Worm (Caenorhabditis elegans): Measurements from ENCODE around the gene ZK795.3.

Gene ZK795.3

ce11 chrIV:12540242-12540641 lies 18.9 kb upstream of the ZK795.3 start:
- TF ChIP-seq pha-4 (GFP tag; IDR thresholded peaks at IDR 0.05): no peak
- TF ChIP-seq pha-4 (tag; optimal IDR thresholded peaks at IDR 0.05): no peak
- no peak for TF ChIP-seq unc-62 (GFP tag; optimal IDR thresholded peaks at IDR 0.05 in 1 of 2)
- no peak for TF ChIP-seq unc-62 (tag; optimal IDR thresholded peaks at IDR 0.05)
- no peak for TF ChIP-seq snpc-4 (tag; optimal IDR thresholded peaks at IDR 0.05)
- TF ChIP-seq nhr-6 (tag; optimal IDR thresholded peaks at IDR 0.05): no peak
- TF ChIP-seq ctbp-1 (GFP tag; IDR thresholded peaks at IDR 0.05): no peak
- TF ChIP-seq nhr-41 (GFP tag; IDR thresholded peaks at IDR 0.05): no peak
- TF ChIP-seq daf-8 (GFP tag; IDR thresholded peaks at IDR 0.05): no peak
- no peak for TF ChIP-seq hlh-30 (tag; optimal IDR thresholded peaks at IDR 0.05; ENCODE audit: insufficient read depth)
- no peak for TF ChIP-seq nhr-10 (tag; optimal IDR thresholded peaks at IDR 0.05)
- TF ChIP-seq nhr-28 (tag; optimal IDR thresholded peaks at IDR 0.05): no peak
- TF ChIP-seq arid-1 (GFP tag; conservative IDR thresholded peaks at IDR 0.05): no peak
- TF ChIP-seq R02D3.7 (tag; optimal IDR thresholded peaks at IDR 0.05): no peak
- TF ChIP-seq F44E2.7 (GFP tag; IDR thresholded peaks at IDR 0.05): no peak
- no peak for TF ChIP-seq nhr-11 (tag; optimal IDR thresholded peaks at IDR 0.05)
- no peak for TF ChIP-seq sdz-12 (GFP tag; optimal IDR thresholded peaks at IDR 0.05)
- TF ChIP-seq lin-29 (GFP tag; IDR thresholded peaks at IDR 0.05): no peak
- TF ChIP-seq lin-13 (GFP tag; optimal IDR thresholded peaks at IDR 0.05): no peak
- TF ChIP-seq F10B5.3 (tag; optimal IDR thresholded peaks at IDR 0.05): no peak
- no peak for TF ChIP-seq nhr-111 (GFP tag; optimal IDR thresholded peaks at IDR 0.05)

ce11 chrIV:12542011-12542410 lies 17.2 kb upstream of the ZK795.3 start, which contains the start of gene ham-1:
Gene ham-1, plus strand, starts transcription at chrIV:12542183.
- TF ChIP-seq unc-62 (GFP tag; optimal IDR thresholded peaks at IDR 0.05 in 1 of 2): peak in 1 of 2 experiments; percentile 90
- no peak for TF ChIP-seq unc-62 (tag; optimal IDR thresholded peaks at IDR 0.05)
- no peak for TF ChIP-seq madf-9 (GFP tag; conservative IDR thresholded peaks at IDR 0.05)

- TF ChIP-seq unc-62 (GFP tag; optimal IDR thresholded peaks at IDR 0.05 in 1 of 2) (peak in 1 of 2 experiments; percentile 64), unc-62 (tag; optimal IDR thresholded peaks at IDR 0.05) (no peak), spr-3 (GFP tag; optimal IDR thresholded peaks at IDR 0.05) (no peak)
These were observed 14.5 kb upstream of the ZK795.3 start for ce11 chrIV:12544624-12545023.

ce11 chrIV:12545393-12545792 lies 13.8 kb upstream of the ZK795.3 start:
- TF ChIP-seq mes-2 (tag; optimal IDR thresholded peaks at IDR 0.05; ENCODE audit: poor library complexity, severe bottlenecking): peak; percentile 27
- no peak for TF ChIP-seq snpc-1.2 (GFP tag; IDR thresholded peaks at IDR 0.05)
- TF ChIP-seq nhr-10 (tag; optimal IDR thresholded peaks at IDR 0.05): no peak
- TF ChIP-seq dmd-9 (GFP tag; IDR thresholded peaks at IDR 0.05): no peak
- no peak for TF ChIP-seq fos-1 (tag; optimal IDR thresholded peaks at IDR 0.05)

ce11 chrIV:12545902-12546301 lies 13.3 kb upstream of the ZK795.3 start:
- TF ChIP-seq dve-1 (tag; optimal IDR thresholded peaks at IDR 0.05; ENCODE audit: insufficient read depth) (no peak), Y48G9A.11 (GFP tag; IDR thresholded peaks at IDR 0.05) (no peak), mxl-2 (GFP tag; conservative IDR thresholded peaks at IDR 0.05) (no peak), ceh-32 (tag; optimal IDR thresholded peaks at IDR 0.05; ENCODE audit: poor library complexity) (no peak)

ce11 chrIV:12547824-12548223 lies 11.3 kb upstream of the ZK795.3 start, which contains the start of gene ipmk-1:
Gene ipmk-1, plus strand, starts transcription at chrIV:12548124.
- TF ChIP-seq madf-5 (GFP tag; IDR thresholded peaks at IDR 0.05) (no peak), hlh-11 (tag; optimal IDR thresholded peaks at IDR 0.05) (no peak), lsy-2 (tag; optimal IDR thresholded peaks at IDR 0.05) (no peak), T26A8.4 (GFP tag; IDR thresholded peaks at IDR 0.05) (no peak)

Data from whole organism, L4 larva.